Worm (Caenorhabditis elegans) whole organism, L2 larva: ENCODE results near the gene srh-154.
"Not testable (repeated sequence)": the region's sequence is repeated elsewhere in the genome, so short reads cannot be mapped to it uniquely, and the experiment has no call there.

Experiments
- F13H6.1 ChIP-seq: sonication (generic microtip); optimal IDR thresholded peaks from 2 replicates; lab custom pipeline; 2016; ENCODE audit warnings: missing genetic modification characterization, missing compliant biosample characterization
- R02D3.7 ChIP-seq: fragments of 150-350 bp; optimal IDR thresholded peaks from 2 replicates; lab custom pipeline; 2014; ENCODE audit warnings: missing biosample characterization, missing genetic modification characterization
- Y55F3AM.14 ChIP-seq: fragments of 200-800 bp; sonication (Bioruptor generic); optimal IDR thresholded peaks from 2 replicates; lab custom pipeline; 2018; ENCODE audit warnings: mild to moderate bottlenecking, missing genetic modification characterization, missing compliant biosample characterization
- ZK546.5 ChIP-seq: sonication (generic microtip); optimal IDR thresholded peaks from 2 replicates; lab custom pipeline; 2017; ENCODE audit warnings: missing biosample characterization, missing genetic modification characterization
- aly-2 ChIP-seq: fragments of 150-350 bp; optimal IDR thresholded peaks from 2 replicates; lab custom pipeline; 2014; ENCODE audit warnings: missing biosample characterization, missing genetic modification characterization
- ama-1 ChIP-seq: fragments of 150-350 bp; optimal IDR thresholded peaks from 2 replicates; lab custom pipeline; 2018; ENCODE audit warnings: inconsistent platforms
- blmp-1 ChIP-seq: sonication (generic microtip); optimal IDR thresholded peaks from 2 replicates; lab custom pipeline; 2017; ENCODE audit warnings: missing genetic modification characterization, mild to moderate bottlenecking, missing compliant biosample characterization, antibody characterized with exemption, moderate library complexity; ENCODE audit not compliant: insufficient read depth
- crh-2 ChIP-seq: sonication (generic microtip); optimal IDR thresholded peaks from 2 replicates; lab custom pipeline; 2017; ENCODE audit warnings: missing biosample characterization, missing genetic modification characterization
- egl-27 ChIP-seq: sonication (generic microtip); optimal IDR thresholded peaks from 3 replicates; lab custom pipeline; 2017; ENCODE audit warnings: missing biosample characterization, missing genetic modification reagents, missing genetic modification characterization
- fos-1 ChIP-seq: fragments of 150-350 bp; optimal IDR thresholded peaks from 2 replicates; lab custom pipeline; 2014; ENCODE audit warnings: missing biosample characterization, missing genetic modification characterization
- lin-11 ChIP-seq: fragments of 150-350 bp; sonication (generic microtip); optimal IDR thresholded peaks from 2 replicates; lab custom pipeline; 2014; ENCODE audit warnings: missing biosample characterization, missing genetic modification characterization, inconsistent platforms, mixed read lengths
- lin-39 ChIP-seq: fragments of 150-350 bp; optimal IDR thresholded peaks from 2 replicates; lab custom pipeline; 2014; ENCODE audit warnings: missing biosample characterization, missing genetic modification reagents, missing genetic modification characterization
- lsy-2 ChIP-seq, 2 experiments: fragments of 150-350 bp in 1 of 2; sonication (generic microtip) in 1 of 2; optimal IDR thresholded peaks; 2 replicates each; lab custom pipeline; 2014 to 2017; ENCODE audit warnings: missing biosample characterization in 2 of 2, missing genetic modification characterization in 2 of 2
- mab-5 ChIP-seq: fragments of 150-350 bp; optimal IDR thresholded peaks from 2 replicates; lab custom pipeline; 2014; ENCODE audit warnings: missing biosample characterization, missing genetic modification characterization
- mbf-1 ChIP-seq: sonication (generic microtip); optimal IDR thresholded peaks from 2 replicates; lab custom pipeline; 2017; ENCODE audit warnings: missing biosample characterization, missing genetic modification characterization
- mdl-1 ChIP-seq, 2 experiments: fragments of 150-350 bp in 1 of 2; sonication (generic microtip) in 1 of 2; optimal IDR thresholded peaks; 2 replicates each; lab custom pipeline; 2017; ENCODE audit warnings: missing biosample characterization in 2 of 2, missing genetic modification characterization in 2 of 2
- nhr-11 ChIP-seq: fragments of 150-350 bp; optimal IDR thresholded peaks from 2 replicates; lab custom pipeline; 2014; ENCODE audit warnings: missing biosample characterization, missing genetic modification characterization
- nhr-12 ChIP-seq: fragments of 150-350 bp; optimal IDR thresholded peaks from 2 replicates; lab custom pipeline; 2014; ENCODE audit warnings: missing biosample characterization, missing genetic modification characterization
- nhr-21 ChIP-seq: fragments of 150-350 bp; optimal IDR thresholded peaks from 2 replicates; lab custom pipeline; 2014; ENCODE audit warnings: missing biosample characterization, missing genetic modification characterization
- nhr-23 ChIP-seq: fragments of 150-350 bp; optimal IDR thresholded peaks from 2 replicates; lab custom pipeline; 2014; ENCODE audit warnings: missing biosample characterization, missing genetic modification reagents, missing genetic modification characterization
- nhr-25 ChIP-seq: fragments of 150-350 bp; sonication (generic microtip); optimal IDR thresholded peaks from 3 replicates; lab custom pipeline; 2014; ENCODE audit warnings: missing biosample characterization, missing genetic modification characterization
- nhr-77 ChIP-seq: fragments of 150-350 bp; optimal IDR thresholded peaks from 2 replicates; lab custom pipeline; 2014; ENCODE audit warnings: missing biosample characterization, missing genetic modification characterization
- peb-1 ChIP-seq: fragments of 150-350 bp; optimal IDR thresholded peaks from 2 replicates; lab custom pipeline; 2014; ENCODE audit warnings: missing biosample characterization, missing genetic modification characterization
- sem-4 ChIP-seq: fragments of 150-350 bp; optimal IDR thresholded peaks from 2 replicates; lab custom pipeline; 2014; ENCODE audit warnings: missing biosample characterization, missing genetic modification reagents, missing genetic modification characterization
- skn-1 ChIP-seq: sonication (generic microtip); optimal IDR thresholded peaks from 2 replicates; lab custom pipeline; 2017; ENCODE audit warnings: missing biosample characterization, missing genetic modification characterization
- sma-3 ChIP-seq: sonication (generic microtip); optimal IDR thresholded peaks from 2 replicates; lab custom pipeline; 2016; ENCODE audit warnings: missing genetic modification reagents, missing genetic modification characterization, missing compliant biosample characterization
- sma-9 ChIP-seq, 2 experiments: fragments of 150-350 bp in 1 of 2; sonication (generic microtip) in 1 of 2; optimal IDR thresholded peaks; 2 replicates each; lab custom pipeline; 2014 to 2016; ENCODE audit warnings: missing genetic modification characterization in 2 of 2, mild to moderate bottlenecking in 1 of 2, missing biosample characterization in 1 of 2, missing compliant biosample characterization in 1 of 2, missing genetic modification reagents in 1 of 2, moderate library complexity in 1 of 2
- unc-39 ChIP-seq: fragments of 150-350 bp; optimal IDR thresholded peaks from 2 replicates; lab custom pipeline; 2014; ENCODE audit warnings: missing biosample characterization, missing genetic modification characterization
- unc-55 ChIP-seq: fragments of 150-350 bp; sonication (generic microtip); optimal IDR thresholded peaks from 3 replicates; lab custom pipeline; 2014; ENCODE audit warnings: missing biosample characterization, missing genetic modification reagents, missing genetic modification characterization
- unc-62 ChIP-seq: fragments of 150-350 bp; optimal IDR thresholded peaks from 2 replicates; lab custom pipeline; 2014; ENCODE audit warnings: missing biosample characterization, missing genetic modification reagents, missing genetic modification characterization
- zag-1 ChIP-seq: fragments of 150-350 bp; optimal IDR thresholded peaks from 2 replicates; lab custom pipeline; 2014; ENCODE audit warnings: missing biosample characterization, missing genetic modification characterization
- ztf-1 ChIP-seq: fragments of 200-800 bp; sonication (Bioruptor generic); conservative IDR thresholded peaks from 2 replicates; pipeline ENCODE4 v1.3.6; 2022; ENCODE audit warnings: missing genetic modification characterization, missing compliant biosample characterization
- ztf-11 ChIP-seq: sonication (generic microtip); optimal IDR thresholded peaks from 2 replicates; lab custom pipeline; 2017; ENCODE audit warnings: missing biosample characterization, missing genetic modification characterization
- ztf-4 ChIP-seq: fragments of 150-350 bp; optimal IDR thresholded peaks from 2 replicates; lab custom pipeline; 2014; ENCODE audit warnings: missing biosample characterization, missing genetic modification characterization

The srh-154 gene

DNA sequence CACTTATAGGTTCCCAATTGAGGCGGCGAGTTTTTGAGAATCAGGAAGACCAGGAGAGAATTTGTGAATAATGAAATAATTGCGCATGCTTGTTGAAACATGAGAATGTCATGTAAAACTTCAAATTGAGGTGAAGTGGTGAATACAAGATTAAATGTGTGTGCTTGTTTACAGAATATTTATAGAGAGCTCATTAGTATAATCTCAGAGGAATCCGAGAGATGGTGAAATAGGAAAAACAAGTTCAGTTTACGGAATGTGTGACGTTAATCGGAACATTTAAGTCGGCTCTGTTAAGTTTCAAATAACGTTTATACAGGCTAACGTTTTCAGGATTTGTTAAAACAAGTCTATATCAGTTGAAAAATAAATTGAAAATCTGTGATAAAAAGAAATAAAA lies 18.6 kb downstream of the srh-154 start, which contains the start of gene str-200:
str-200 (minus strand) TSS at position 101 of the 400 bp plus-strand sequence.
- no peak for TF ChIP-seq nhr-21
- TF ChIP-seq ztf-11, result no peak
- no peak for TF ChIP-seq sma-3 (GFP tag; lab: Kevin White, UChicago)
- no peak for TF ChIP-seq nhr-25 (tag; lab: Kevin White, UChicago)
- no peak for TF ChIP-seq zag-1 (tag; lab: Kevin White, UChicago)
- TF ChIP-seq fos-1, result no peak
- no peak for TF ChIP-seq sem-4

DNA sequence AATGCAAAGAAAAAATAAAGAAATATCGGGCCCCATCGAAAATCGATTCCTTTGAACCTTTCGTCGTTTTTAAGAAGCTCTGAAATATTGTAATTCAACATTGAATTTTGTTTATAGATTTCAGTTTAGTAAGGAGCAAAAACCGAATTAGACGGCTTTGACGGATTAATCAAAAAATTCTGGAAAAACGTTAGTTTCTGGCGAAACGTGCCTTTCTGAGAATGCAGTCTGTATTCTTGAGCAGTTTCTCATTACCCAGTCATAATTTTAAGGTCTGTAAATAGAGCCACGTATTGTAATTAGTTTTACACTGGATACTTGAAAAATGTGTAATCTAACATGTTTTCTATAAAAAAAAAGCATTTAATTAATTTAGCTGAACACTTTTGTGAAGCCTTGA lies 20.6 kb downstream of the srh-154 start, which contains the start of gene srz-48:
srz-48 (minus strand) TSS at position 101 of the 400 bp plus-strand sequence.
- TF ChIP-seq zag-1 (tag; lab: Kevin White, UChicago) (no peak), nhr-12 (tag; lab: Kevin White, UChicago) (no peak), skn-1 (tag; lab: Kevin White, UChicago) (no peak)
- TF ChIP-seq, all 48 proteins: peak for 0

DNA sequence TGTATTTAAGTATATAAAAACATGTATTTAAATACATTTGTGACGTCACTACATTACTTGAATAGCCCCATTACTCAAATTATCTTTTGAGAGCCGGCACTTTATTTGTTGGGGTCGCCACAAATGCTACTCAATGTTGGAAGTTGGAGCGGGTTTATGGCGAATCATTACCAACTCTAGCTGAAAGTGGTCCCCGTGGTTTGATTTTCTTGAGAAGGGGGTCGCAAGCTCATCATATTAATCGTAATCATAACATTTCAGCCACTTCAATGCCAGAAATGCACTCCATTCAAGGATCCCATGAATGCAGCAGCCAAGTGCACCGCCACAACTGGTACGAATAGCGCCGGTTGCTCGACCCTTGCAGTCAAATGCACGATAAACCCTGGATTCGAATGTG lies 24.8 kb downstream of the srh-154 start, which contains the start of gene F20E11.7:
F20E11.7 (plus strand) TSS at position 301 of the 400 bp plus-strand sequence.
- not testable (repeated sequence) for TF ChIP-seq ZK546.5; nhr-11 (tag; lab: Kevin White, UChicago); zag-1 (tag; lab: Kevin White, UChicago)
- TF ChIP-seq, all 48 proteins: peak for 0; not testable (repeated sequence) for 48

DNA sequence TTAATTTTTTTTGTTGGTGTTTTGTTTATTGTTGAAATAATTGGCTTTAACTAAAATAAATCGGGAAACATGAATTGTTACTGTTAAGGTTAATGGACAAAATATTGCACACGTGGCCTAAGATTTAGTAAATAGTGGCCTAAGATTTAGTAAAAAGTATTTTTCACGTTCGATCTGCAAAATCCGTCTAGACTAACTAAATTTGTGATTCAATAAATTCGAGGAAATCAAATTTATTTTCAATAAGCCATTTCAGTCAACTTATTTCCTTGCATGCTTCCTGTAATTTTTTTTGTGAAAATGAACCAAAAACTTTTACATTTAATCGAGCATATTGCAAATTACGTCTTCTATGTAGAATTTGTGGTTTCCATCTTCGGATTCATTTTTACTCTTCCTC lies 27.2 kb downstream of the srh-154 start, which contains the start of gene srw-72:
srw-72 (plus strand) TSS at position 301 of the 400 bp plus-strand sequence.
- TF ChIP-seq nhr-23 (no peak), aly-2 (tag; lab: Kevin White, UChicago) (no peak), ZK546.5 (no peak), zag-1 (tag; lab: Kevin White, UChicago) (no peak), egl-27 (tag; lab: Kevin White, UChicago) (no peak)
- TF ChIP-seq, all 48 proteins: peak for 0

DNA sequence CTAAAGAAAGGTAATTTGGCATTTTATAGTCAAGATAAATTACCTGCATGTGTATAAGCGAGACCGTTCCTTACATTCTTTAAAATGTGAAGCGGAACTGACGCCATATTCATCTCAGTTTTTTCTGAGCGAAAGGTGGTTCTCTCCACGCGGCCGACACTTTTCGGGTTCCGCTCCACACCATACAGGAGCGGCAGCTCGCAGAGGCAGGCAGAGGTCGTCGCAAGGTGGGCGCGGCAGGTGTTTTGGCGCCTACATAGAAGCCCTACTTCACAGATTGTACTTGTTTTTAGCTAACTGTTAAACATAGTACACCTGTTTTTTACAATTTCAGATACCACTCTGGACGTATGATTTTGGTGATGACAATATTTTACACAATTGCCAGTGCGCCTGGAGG lies 28.4 kb downstream of the srh-154 start:
- TF ChIP-seq sma-9 (GFP tag; optimal IDR thresholded peaks at IDR 0.05; lab: Kevin White, UChicago) (no peak), sma-9 (tag; optimal IDR thresholded peaks at IDR 0.05; lab: Kevin White, UChicago) (no peak)

DNA sequence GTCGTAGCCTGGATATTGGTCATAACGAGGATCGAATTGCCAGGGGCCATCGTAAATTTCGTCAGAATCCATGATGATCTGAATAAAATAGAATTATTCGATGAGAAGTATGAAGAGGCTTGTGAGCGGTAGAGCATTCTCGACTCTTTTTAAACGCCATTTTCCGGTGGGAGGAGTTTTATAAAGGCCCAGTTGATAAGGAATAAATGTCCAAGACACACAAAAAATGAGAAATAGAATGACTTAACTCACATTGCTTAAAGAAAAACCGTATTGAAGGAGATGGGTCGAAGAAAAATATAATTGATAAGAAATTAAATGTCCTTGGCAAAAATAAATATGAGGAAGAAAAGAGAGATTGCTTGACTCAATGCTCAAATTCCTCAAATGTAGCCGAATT lies 29.7 kb downstream of the srh-154 start, which contains the start of gene F20E11.17:
F20E11.17 (minus strand) TSS at position 101 of the 400 bp plus-strand sequence.
- TF ChIP-seq ztf-4 (tag; lab: Kevin White, UChicago) (no peak), crh-2 (tag; lab: Kevin White, UChicago) (no peak), R02D3.7 (tag; lab: Kevin White, UChicago) (no peak), sma-3 (GFP tag; lab: Kevin White, UChicago) (no peak), lin-11 (tag; lab: Kevin White, UChicago) (no peak), egl-27 (tag; lab: Kevin White, UChicago) (no peak), nhr-12 (tag; lab: Kevin White, UChicago) (no peak), zag-1 (tag; lab: Kevin White, UChicago) (no peak), unc-39 (tag; lab: Kevin White, UChicago) (no peak), nhr-21 (no peak), F13H6.1 (no peak), unc-55 (GFP tag; lab: Kevin White, UChicago) (no peak), mdl-1 (tag; optimal IDR thresholded peaks at IDR 0.05; lab: Kevin White, UChicago) (no peak), peb-1 (tag; lab: Kevin White, UChicago) (no peak), unc-62 (GFP tag; lab: Kevin White, UChicago) (no peak), nhr-77 (no peak), fos-1 (no peak), ama-1 (lab: Kevin White, UChicago) (no peak), Y55F3AM.14 (no peak), ZK546.5 (no peak)

DNA sequence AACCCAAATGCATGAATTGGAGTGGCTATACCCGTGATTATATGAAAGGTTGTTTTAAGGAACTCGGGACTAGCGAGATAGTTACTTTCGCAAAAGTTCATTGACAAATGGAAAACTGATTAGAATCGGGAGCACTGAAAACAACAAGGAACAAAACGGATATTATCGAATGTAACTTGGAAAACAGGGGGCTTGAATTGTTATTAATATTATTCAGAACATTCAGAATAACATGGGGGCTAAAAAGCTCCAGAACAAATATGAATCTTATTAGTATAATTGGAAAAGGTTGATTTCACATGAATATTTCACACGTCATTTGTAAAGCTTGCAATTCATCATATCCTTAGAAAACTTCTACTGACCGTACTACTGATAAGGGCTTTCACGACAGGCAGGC lies 32.1 kb downstream of the srh-154 start, which contains the start of gene srh-235:
srh-235 (minus strand) TSS at position 101 of the 400 bp plus-strand sequence.
- TF ChIP-seq mbf-1 (no peak), nhr-11 (tag; lab: Kevin White, UChicago) (no peak), lin-11 (tag; lab: Kevin White, UChicago) (no peak), ztf-1 (GFP tag; lab: Robert Waterston, UW) (no peak), mab-5 (no peak), Y55F3AM.14 (no peak), nhr-21 (no peak), egl-27 (tag; lab: Kevin White, UChicago) (no peak), fos-1 (no peak), blmp-1 (tag; lab: Kevin White, UChicago) (no peak), lsy-2 (tag; optimal IDR thresholded peaks at IDR 0.05; lab: Kevin White, UChicago) (no peak), lin-39 (tag; lab: Kevin White, UChicago) (no peak)
